Fruit fly (Drosophila melanogaster) Kc167 (cell line): Measurements from ENCODE around the gene IP3K1.

ENCODE experiments used
- Myc ChIP-seq: fragments of >200 bp; optimal IDR thresholded peaks from 2 replicates; lab custom pipeline; 2017; ENCODE audit warnings: missing external identifiers
- insv ChIP-seq: fragments of >200 bp; optimal IDR thresholded peaks from 3 replicates; lab custom pipeline; 2018; ENCODE audit warnings: missing external identifiers
- psq ChIP-seq: fragments of >200 bp; optimal IDR thresholded peaks from 2 replicates; lab custom pipeline; 2017; ENCODE audit warnings: missing external identifiers

DNA sequence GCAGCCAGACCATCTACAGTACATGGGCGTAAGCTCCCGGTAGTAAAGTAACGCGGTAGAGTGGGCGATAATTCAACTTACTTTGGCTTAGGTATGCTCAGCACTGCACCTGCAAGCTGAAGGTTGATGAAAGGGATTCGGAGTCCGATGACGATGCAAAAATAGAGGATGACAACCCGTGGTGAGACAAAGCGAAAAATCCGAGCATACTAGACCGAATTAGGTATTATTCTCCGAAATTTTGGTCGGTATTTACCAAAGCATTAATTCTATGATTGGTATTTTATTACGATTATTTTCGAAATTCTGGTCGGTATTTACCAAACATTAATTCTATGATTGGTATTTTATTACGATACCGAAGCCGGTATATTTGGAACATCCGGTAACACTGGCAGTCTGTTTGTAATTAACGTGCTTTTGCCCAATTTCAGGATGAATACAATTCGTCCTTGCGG is 8.4 kb downstream of the IP3K1 start, which contains the start of gene CG4036:
- no peak for TF ChIP-seq insv (lab: Kevin White, UChicago)
- TF ChIP-seq psq (lab: Kevin White, UChicago), result no peak
- TF ChIP-seq Myc (lab: Kevin White, UChicago), result no peak
